Worm (Caenorhabditis elegans): Measurements from ENCODE around the gene ptr-25.

ce11 chrIII:10505943-10506698, 18.2 kb downstream of the ptr-25 start:
- no peak for TF ChIP-seq ceh-13 (GFP tag; optimal IDR thresholded peaks at IDR 0.05)
- TF ChIP-seq hmbx-1 (tag; optimal IDR thresholded peaks at IDR 0.05) = no peak
- no peak for TF ChIP-seq tra-4 (tag; optimal IDR thresholded peaks at IDR 0.05)
- no peak for TF ChIP-seq flt-1 (GFP tag; IDR thresholded peaks at IDR 0.05)
- no peak for TF ChIP-seq ceh-36 (tag; optimal IDR thresholded peaks at IDR 0.05)
- TF ChIP-seq hnd-1 (tag; optimal IDR thresholded peaks at IDR 0.05) = no peak
- TF ChIP-seq ama-1 (optimal IDR thresholded peaks at IDR 0.05) = no peak
- TF ChIP-seq sea-1 (GFP tag; conservative IDR thresholded peaks at IDR 0.05) = no peak

Data from whole organism, early embryonic.